Fruit fly (Drosophila melanogaster) whole organism, embryonic: ENCODE measurements around the gene CG33093.

ENCODE experiments used
- CG10147 ChIP-seq: fragments of 200-800 bp; sonication (Bioruptor generic); optimal IDR thresholded peaks from 2 replicates; lab custom pipeline; 2019; ENCODE audit warnings: missing biosample characterization, mild to moderate bottlenecking, missing genetic modification characterization, moderate library complexity
- CG12391 ChIP-seq: fragments of 200-800 bp; sonication (Bioruptor generic); optimal IDR thresholded peaks from 3 replicates; lab custom pipeline; 2018; ENCODE audit warnings: missing biosample characterization, mild to moderate bottlenecking, missing genetic modification characterization, moderate library complexity
- CG12659 ChIP-seq: fragments of 200-800 bp; sonication (Bioruptor generic); optimal IDR thresholded peaks from 3 replicates; lab custom pipeline; 2017; ENCODE audit warnings: mild to moderate bottlenecking, missing biosample characterization, missing genetic modification reagents, missing genetic modification characterization
- CG13287 ChIP-seq: fragments of 200-800 bp; sonication (Bioruptor generic); IDR thresholded peaks from 2 replicates; pipeline ENCODE4 v1.3.6; 2022; ENCODE audit warnings: missing biosample characterization, missing genetic modification characterization; ENCODE audit not compliant: partially characterized antibody
- CG13624 ChIP-seq: fragments of 200-800 bp; sonication (Bioruptor generic); optimal IDR thresholded peaks from 2 replicates; lab custom pipeline; 2016; ENCODE audit warnings: missing biosample characterization, missing genetic modification characterization
- CG13775 ChIP-seq: fragments of 200-800 bp; sonication (Bioruptor generic); optimal IDR thresholded peaks from 3 replicates; lab custom pipeline; 2017; ENCODE audit warnings: missing biosample characterization, mild to moderate bottlenecking, missing genetic modification characterization
- CG15269 ChIP-seq: fragments of 200-800 bp; sonication (Bioruptor generic); optimal IDR thresholded peaks from 2 replicates; lab custom pipeline; 2018; ENCODE audit warnings: missing biosample characterization, mild to moderate bottlenecking, missing genetic modification characterization, moderate library complexity
- CG15514 ChIP-seq: fragments of 200-800 bp; sonication (Bioruptor generic); optimal IDR thresholded peaks from 3 replicates; lab custom pipeline; 2017; ENCODE audit warnings: missing biosample characterization, missing genetic modification characterization, mild to moderate bottlenecking, moderate library complexity, missing genetic modification reagents
- CG1602 ChIP-seq: fragments of 200-800 bp; sonication (Bioruptor generic); optimal IDR thresholded peaks from 3 replicates; lab custom pipeline; 2016; ENCODE audit warnings: missing biosample characterization, missing genetic modification characterization
- CG16813 ChIP-seq: fragments of 200-800 bp; sonication (Bioruptor generic); IDR thresholded peaks from 3 replicates; pipeline ENCODE4 v1.3.6; 2022; ENCODE audit warnings: missing biosample characterization, missing genetic modification characterization; ENCODE audit not compliant: partially characterized antibody
- CG2116 ChIP-seq: fragments of 200-800 bp; sonication (Bioruptor generic); optimal IDR thresholded peaks from 3 replicates; lab custom pipeline; 2018; ENCODE audit warnings: missing biosample characterization, mild to moderate bottlenecking, missing genetic modification characterization
- CG2889 ChIP-seq: fragments of 200-800 bp; sonication (Bioruptor generic); IDR thresholded peaks from 3 replicates; pipeline ENCODE4 v1.3.6; 2022; ENCODE audit warnings: missing biosample characterization, missing genetic modification characterization
- CG30403 ChIP-seq: fragments of 200-800 bp; sonication (Bioruptor generic); optimal IDR thresholded peaks from 3 replicates; lab custom pipeline; 2016; ENCODE audit warnings: missing biosample characterization, missing genetic modification characterization
- CG34224 ChIP-seq: fragments of 200-800 bp; sonication (Bioruptor generic); IDR thresholded peaks from 3 replicates; pipeline ENCODE4 v1.3.6; 2022; ENCODE audit warnings: missing biosample characterization, missing genetic modification characterization; ENCODE audit not compliant: partially characterized antibody
- CG4424 ChIP-seq: fragments of 200-800 bp; sonication (Bioruptor generic); optimal IDR thresholded peaks from 3 replicates; lab custom pipeline; 2016; ENCODE audit warnings: missing biosample characterization, missing genetic modification characterization
- CG7928 ChIP-seq: fragments of 200-800 bp; sonication (Bioruptor generic); optimal IDR thresholded peaks from 2 replicates; lab custom pipeline; 2017; ENCODE audit warnings: missing biosample characterization, mild to moderate bottlenecking, missing genetic modification characterization
- Chrac-16 ChIP-seq: fragments of 200-800 bp; sonication (Bioruptor generic); optimal IDR thresholded peaks from 3 replicates; lab custom pipeline; 2016; ENCODE audit warnings: missing biosample characterization, missing genetic modification characterization
- CoRest ChIP-seq: fragments of 200-800 bp; sonication (Bioruptor generic); optimal IDR thresholded peaks from 3 replicates; lab custom pipeline; 2018; ENCODE audit warnings: missing biosample characterization, mild to moderate bottlenecking, missing genetic modification characterization, moderate library complexity
- Dll ChIP-seq: fragments of 200-800 bp; sonication (Bioruptor generic); IDR thresholded peaks from 4 replicates; pipeline ENCODE4 v1.3.6; 2022; ENCODE audit warnings: missing biosample characterization, missing genetic modification characterization; ENCODE audit not compliant: partially characterized antibody
- Dref ChIP-seq: fragments of 200-800 bp; sonication (Bioruptor generic); IDR thresholded peaks from 2 replicates; pipeline ENCODE4 v1.3.6; 2022; ENCODE audit warnings: missing biosample characterization, missing genetic modification characterization
- E2f2 ChIP-seq: fragments of 200-800 bp; sonication (Bioruptor generic); IDR thresholded peaks from 2 replicates; pipeline ENCODE4 v1.3.6; 2022; ENCODE audit warnings: missing biosample characterization, missing genetic modification characterization
- HLH4C ChIP-seq: fragments of 200-800 bp; sonication (Bioruptor generic); IDR thresholded peaks from 3 replicates; pipeline ENCODE4 v1.3.6; 2022; ENCODE audit warnings: missing biosample characterization, missing genetic modification characterization; ENCODE audit not compliant: partially characterized antibody
- Hsf ChIP-seq: fragments of 200-800 bp; sonication (Bioruptor generic); optimal IDR thresholded peaks from 3 replicates; lab custom pipeline; 2016; ENCODE audit warnings: missing biosample characterization, missing genetic modification characterization
- Lpt ChIP-seq: fragments of >200 bp; optimal IDR thresholded peaks from 2 replicates; lab custom pipeline; 2018; ENCODE audit warnings: missing biosample characterization, missing genetic modification characterization
- MBD-R2 ChIP-seq: fragments of 200-800 bp; sonication (Bioruptor generic); IDR thresholded peaks from 2 replicates; pipeline ENCODE4 v1.3.6; 2022; ENCODE audit warnings: missing biosample characterization, missing genetic modification characterization
- MESR4 ChIP-seq: fragments of 200-800 bp; sonication (Bioruptor generic); optimal IDR thresholded peaks from 2 replicates; lab custom pipeline; 2018; ENCODE audit warnings: missing biosample characterization, mild to moderate bottlenecking, missing genetic modification characterization, moderate library complexity
- Neu2 ChIP-seq: fragments of 200-800 bp; sonication (Bioruptor generic); optimal IDR thresholded peaks from 3 replicates; lab custom pipeline; 2016; ENCODE audit warnings: missing biosample characterization, missing genetic modification characterization, borderline replicate concordance
- Nf-YC ChIP-seq: fragments of 200-800 bp; optimal IDR thresholded peaks from 3 replicates; lab custom pipeline; 2019; ENCODE audit warnings: missing biosample characterization, mild to moderate bottlenecking, missing genetic modification characterization, moderate library complexity
- Xbp1 ChIP-seq: fragments of 200-800 bp; sonication (Bioruptor generic); optimal IDR thresholded peaks from 3 replicates; lab custom pipeline; 2016; ENCODE audit warnings: missing biosample characterization, mild to moderate bottlenecking, missing genetic modification characterization
- bbx ChIP-seq: fragments of 200-800 bp; sonication (Bioruptor generic); IDR thresholded peaks from 2 replicates; pipeline ENCODE4 v1.3.6; 2022; ENCODE audit warnings: missing biosample characterization, missing genetic modification characterization; ENCODE audit not compliant: partially characterized antibody
- dm ChIP-seq: fragments of 200-800 bp; sonication (Bioruptor generic); optimal IDR thresholded peaks from 3 replicates; lab custom pipeline; 2016; ENCODE audit warnings: missing biosample characterization, missing genetic modification characterization
- dpn ChIP-seq, 2 experiments: fragments of 200-800 bp; sonication (Bioruptor generic); optimal IDR thresholded peaks; 3 replicates each; lab custom pipeline; 2016; ENCODE audit warnings: missing biosample characterization in 2 of 2, missing genetic modification characterization in 2 of 2
- ems ChIP-seq: fragments of 200-800 bp; sonication (Bioruptor generic); optimal IDR thresholded peaks from 3 replicates; lab custom pipeline; 2016; ENCODE audit warnings: missing biosample characterization, missing genetic modification characterization
- hb ChIP-seq: fragments of 200-800 bp; sonication (Bioruptor generic); IDR thresholded peaks from 3 replicates; pipeline ENCODE4 v1.3.6; 2022; ENCODE audit warnings: missing biosample characterization, missing genetic modification characterization; ENCODE audit not compliant: partially characterized antibody
- hkb ChIP-seq, 2 experiments: fragments of 200-800 bp in 1 of 2; fragments of >200 bp in 1 of 2; sonication (Bioruptor generic) in 1 of 2; IDR thresholded peaks in 1 of 2; optimal IDR thresholded peaks in 1 of 2; 2 replicates each; pipeline versions ENCODE4 v1.3.6 to Lab custom; 2017 to 2022; ENCODE audit warnings: missing biosample characterization in 1 of 2, missing genetic modification characterization in 1 of 2
- inv ChIP-seq: fragments of 200-800 bp; sonication (Bioruptor generic); IDR thresholded peaks from 2 replicates; pipeline ENCODE4 v1.3.6; 2022; ENCODE audit warnings: missing biosample characterization, missing genetic modification characterization; ENCODE audit not compliant: partially characterized antibody
- knrl ChIP-seq: fragments of 200-800 bp; sonication (Bioruptor generic); IDR thresholded peaks from 3 replicates; pipeline ENCODE4 v1.3.6; 2022; ENCODE audit warnings: missing biosample characterization, missing genetic modification characterization; ENCODE audit not compliant: partially characterized antibody
- lbe ChIP-seq: fragments of 200-800 bp; sonication (Bioruptor generic); optimal IDR thresholded peaks from 2 replicates; lab custom pipeline; 2016; ENCODE audit warnings: missing biosample characterization, mild to moderate bottlenecking, missing genetic modification characterization
- lilli ChIP-seq: fragments of 200-800 bp; sonication (Bioruptor generic); optimal IDR thresholded peaks from 3 replicates; lab custom pipeline; 2016; ENCODE audit warnings: missing biosample characterization, missing genetic modification characterization
- mam ChIP-seq: fragments of 200-800 bp; sonication (Bioruptor generic); optimal IDR thresholded peaks from 3 replicates; lab custom pipeline; 2016; ENCODE audit warnings: missing biosample characterization, missing genetic modification characterization
- mld ChIP-seq: fragments of 200-800 bp; sonication (Bioruptor generic); IDR thresholded peaks from 3 replicates; pipeline ENCODE4 v1.3.6; 2022; ENCODE audit warnings: missing biosample characterization, missing genetic modification characterization; ENCODE audit not compliant: partially characterized antibody
- nau ChIP-seq: fragments of 200-800 bp; sonication (Bioruptor generic); optimal IDR thresholded peaks from 3 replicates; lab custom pipeline; 2017; ENCODE audit warnings: missing biosample characterization, mild to moderate bottlenecking, missing genetic modification characterization, missing genetic modification reagents
- stwl ChIP-seq: fragments of 200-800 bp; sonication (Bioruptor generic); optimal IDR thresholded peaks from 3 replicates; lab custom pipeline; 2018; ENCODE audit warnings: missing biosample characterization, mild to moderate bottlenecking, missing genetic modification characterization, moderate library complexity
- sug ChIP-seq: fragments of 200-800 bp; optimal IDR thresholded peaks from 2 replicates; lab custom pipeline; 2019; ENCODE audit warnings: missing biosample characterization, mild to moderate bottlenecking, missing genetic modification characterization, moderate library complexity
- tx ChIP-seq: fragments of 200-800 bp; sonication (Bioruptor generic); optimal IDR thresholded peaks from 2 replicates; lab custom pipeline; 2016; ENCODE audit warnings: missing biosample characterization, missing genetic modification characterization
- unc-4 ChIP-seq: fragments of 200-800 bp; sonication (Bioruptor generic); IDR thresholded peaks from 2 replicates; pipeline ENCODE4 v1.3.6; 2022; ENCODE audit warnings: missing biosample characterization, missing genetic modification characterization; ENCODE audit not compliant: partially characterized antibody
- zf30C ChIP-seq: fragments of 200-800 bp; sonication (Bioruptor generic); optimal IDR thresholded peaks from 3 replicates; lab custom pipeline; 2018; ENCODE audit warnings: missing biosample characterization, mild to moderate bottlenecking, missing genetic modification characterization

CG33093 gene

DNA sequence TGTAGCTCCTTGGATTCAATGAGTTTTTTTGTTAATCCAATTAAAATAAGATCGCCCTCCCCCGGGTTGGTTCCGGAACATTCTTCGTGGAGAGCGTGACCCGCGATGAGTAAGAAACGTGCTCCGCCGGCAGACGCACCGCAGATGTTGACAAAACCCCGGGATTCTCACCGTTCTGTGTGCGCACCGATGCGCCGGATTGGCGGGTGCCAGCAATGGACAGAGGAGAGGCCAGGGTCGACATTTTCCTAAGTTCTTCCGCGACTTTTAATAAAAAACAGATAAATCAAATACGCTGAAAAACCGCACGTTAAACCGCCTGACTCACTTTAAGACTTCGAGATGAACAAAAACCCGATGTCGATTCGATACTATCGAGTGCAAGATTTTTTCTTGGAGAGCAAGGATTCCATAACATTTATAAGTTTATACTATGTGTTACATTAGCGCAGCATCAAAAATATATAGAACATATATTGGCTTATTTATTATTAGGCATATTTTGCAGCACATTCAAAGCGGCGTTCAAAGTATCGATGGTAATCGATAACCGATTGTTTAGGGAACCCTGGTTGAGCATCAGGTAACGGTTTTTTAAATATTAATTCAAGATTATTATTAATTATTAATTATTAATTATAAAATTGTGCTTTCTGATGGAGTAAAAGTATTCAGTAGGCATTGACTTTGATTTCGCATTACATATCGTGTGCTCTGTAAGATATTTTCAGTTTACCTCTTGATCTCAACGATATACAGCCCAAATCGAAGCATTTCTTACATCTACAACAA, 40.4 kb downstream of the CG33093 start, which contains the start of the genes CCT1 and tHMG1 (continued):
- TF ChIP-seq CG30403 (GFP tag; lab: Kevin White, UChicago) (peak; percentile 6), CG12659 (GFP tag; lab: Kevin White, UChicago) (peak; percentile 35), CG7928 (GFP tag; lab: Kevin White, UChicago) (peak; percentile 93), inv (GFP tag; lab: Robert Waterston, UW) (peak; percentile 91), zf30C (GFP tag; lab: Kevin White, UChicago) (no peak), sug (tag; lab: Kevin White, UChicago) (peak; percentile 19), CG13624 (GFP tag; lab: Kevin White, UChicago) (no peak), mld (GFP tag; lab: Robert Waterston, UW) (peak; percentile 91; the same call in 2 of the 3 replicates), CG34224 (GFP tag; lab: Robert Waterston, UW) (peak; percentile 97), dpn (GFP tag; optimal IDR thresholded peaks at IDR 0.05; lab: Kevin White, UChicago) (peak in 1 of 2 experiments; percentile 1), ems (GFP tag; lab: Kevin White, UChicago) (no peak), dm (GFP tag; lab: Kevin White, UChicago) (peak; percentile 76), CG2116 (GFP tag; lab: Kevin White, UChicago) (peak; percentile 91), MESR4 (GFP tag; lab: Kevin White, UChicago) (peak; percentile 76), Nf-YC (tag; lab: Kevin White, UChicago) (peak; percentile 38), Hsf (GFP tag; lab: Kevin White, UChicago) (peak; percentile 11), E2f2 (peak; percentile 81), CG4424 (GFP tag; lab: Kevin White, UChicago) (peak; percentile 24), unc-4 (peak; percentile 95), CG15269 (tag; lab: Kevin White, UChicago) (no peak), Lpt (GFP tag; lab: Kevin White, UChicago) (no peak), CG2889 (GFP tag; lab: Robert Waterston, UW) (no peak), Chrac-16 (GFP tag; lab: Kevin White, UChicago) (no peak), Dll (GFP tag; lab: Robert Waterston, UW) (peak; percentile 98), CG13287 (GFP tag; lab: Robert Waterston, UW) (peak; percentile 97), Dref (GFP tag; lab: Robert Waterston, UW) (peak; percentile 77), lilli (GFP tag; lab: Kevin White, UChicago) (peak; percentile 42), bbx (peak; percentile 93), stwl (tag; lab: Kevin White, UChicago) (peak; percentile 55), mam (GFP tag; lab: Kevin White, UChicago) (no peak), CG12391 (tag; lab: Kevin White, UChicago) (peak; percentile 28), nau (GFP tag; lab: Kevin White, UChicago) (no peak), CG13775 (GFP tag; lab: Kevin White, UChicago) (peak; percentile 28), HLH4C (GFP tag; lab: Robert Waterston, UW) (peak; percentile 95), hb (GFP tag; lab: Robert Waterston, UW) (peak; percentile 84), Neu2 (GFP tag; lab: Kevin White, UChicago) (no peak), CG1602 (GFP tag; lab: Kevin White, UChicago) (no peak), Xbp1 (GFP tag; lab: Kevin White, UChicago) (peak; percentile 2), CG16813 (GFP tag; lab: Robert Waterston, UW) (peak; percentile 96), tx (GFP tag; lab: Kevin White, UChicago) (peak; percentile 47), knrl (GFP tag; lab: Robert Waterston, UW) (peak; percentile 95), MBD-R2 (GFP tag; lab: Robert Waterston, UW) (peak; percentile 52; the same call in 1 of the 2 replicates), lbe (GFP tag; lab: Kevin White, UChicago) (peak; percentile 23), hkb (optimal IDR thresholded peaks at IDR 0.05; lab: Kevin White, UChicago) (no peak), hkb (GFP tag; IDR thresholded peaks at IDR 0.05; lab: Robert Waterston, UW) (no peak), CG10147 (GFP tag; lab: Kevin White, UChicago) (no peak), CoRest (tag; lab: Kevin White, UChicago) (peak; percentile 62), CG15514 (GFP tag; lab: Kevin White, UChicago) (peak; percentile 69)
